Fruit fly (Drosophila melanogaster) whole organism, embryonic: ENCODE measurements around the gene Ns1.
A peak's percentile ranks its signal among the peaks of the same experiment; 100 is the strongest.

Source experiments
- ATbp ChIP-seq: fragments of 200-800 bp; sonication (Bioruptor generic); optimal IDR thresholded peaks from 2 replicates; lab custom pipeline; 2017; ENCODE audit warnings: missing biosample characterization, mild to moderate bottlenecking, missing genetic modification characterization, missing genetic modification reagents
- Atf3 ChIP-seq: fragments of 200-800 bp; sonication (Bioruptor generic); optimal IDR thresholded peaks from 3 replicates; lab custom pipeline; 2016; ENCODE audit warnings: missing biosample characterization, missing genetic modification characterization
- BEAF-32 ChIP-seq: fragments of 200-800 bp; sonication (Bioruptor generic); optimal IDR thresholded peaks from 3 replicates; lab custom pipeline; 2017; ENCODE audit warnings: missing biosample characterization, missing genetic modification characterization, mild to moderate bottlenecking, moderate library complexity, missing genetic modification reagents
- Bgb ChIP-seq: fragments of 200-800 bp; sonication (Bioruptor generic); IDR thresholded peaks from 2 replicates; pipeline ENCODE4 v1.3.6; 2022; ENCODE audit warnings: missing biosample characterization, missing genetic modification characterization; ENCODE audit not compliant: partially characterized antibody
- BtbVII ChIP-seq: fragments of 200-800 bp; sonication (Bioruptor generic); optimal IDR thresholded peaks from 3 replicates; lab custom pipeline; 2017; ENCODE audit warnings: missing biosample characterization, mild to moderate bottlenecking, missing genetic modification characterization
- CG10565 ChIP-seq: fragments of 200-800 bp; sonication (Bioruptor generic); optimal IDR thresholded peaks from 3 replicates; lab custom pipeline; 2016; ENCODE audit warnings: missing biosample characterization, mild to moderate bottlenecking, missing genetic modification characterization
- CG12299 ChIP-seq: fragments of 200-800 bp; sonication (Bioruptor generic); optimal IDR thresholded peaks from 2 replicates; lab custom pipeline; 2018; ENCODE audit warnings: missing biosample characterization, mild to moderate bottlenecking, missing genetic modification characterization
- CG14014 ChIP-seq: fragments of 200-800 bp; sonication (Bioruptor generic); IDR thresholded peaks from 2 replicates; pipeline ENCODE4 v1.3.6; 2022; ENCODE audit warnings: missing biosample characterization, missing genetic modification characterization
- CG1529 ChIP-seq: fragments of 200-800 bp; sonication (Bioruptor generic); optimal IDR thresholded peaks from 3 replicates; lab custom pipeline; 2018; ENCODE audit warnings: missing biosample characterization, missing genetic modification characterization
- CG1647 ChIP-seq: fragments of 200-800 bp; sonication (Bioruptor generic); optimal IDR thresholded peaks from 3 replicates; lab custom pipeline; 2016; ENCODE audit warnings: missing biosample characterization, missing genetic modification characterization
- CG17361 ChIP-seq: fragments of 200-800 bp; sonication (Bioruptor generic); IDR thresholded peaks from 3 replicates; pipeline ENCODE4 v1.3.6; 2022; ENCODE audit warnings: missing biosample characterization, missing genetic modification characterization
- CG2202 ChIP-seq: fragments of 200-800 bp; sonication (Bioruptor generic); optimal IDR thresholded peaks from 2 replicates; lab custom pipeline; 2018; ENCODE audit warnings: missing biosample characterization, mild to moderate bottlenecking, missing genetic modification characterization
- CG2889 ChIP-seq: fragments of 200-800 bp; sonication (Bioruptor generic); IDR thresholded peaks from 3 replicates; pipeline ENCODE4 v1.3.6; 2022; ENCODE audit warnings: missing biosample characterization, missing genetic modification characterization
- CG31365 ChIP-seq: fragments of 200-800 bp; sonication (Bioruptor generic); optimal IDR thresholded peaks from 2 replicates; lab custom pipeline; 2018; ENCODE audit warnings: missing biosample characterization, mild to moderate bottlenecking, missing genetic modification characterization
- CG32772 ChIP-seq: fragments of 200-800 bp; sonication (Bioruptor generic); IDR thresholded peaks from 2 replicates; pipeline ENCODE4 v1.3.6; 2022; ENCODE audit warnings: missing biosample characterization, missing genetic modification characterization
- CG4360 ChIP-seq: fragments of 200-800 bp; sonication (Bioruptor generic); IDR thresholded peaks from 2 replicates; pipeline ENCODE4 v1.3.6; 2022; ENCODE audit warnings: missing biosample characterization, missing genetic modification characterization
- CG4617 ChIP-seq: fragments of 200-800 bp; sonication (Bioruptor generic); optimal IDR thresholded peaks from 3 replicates; lab custom pipeline; 2016; ENCODE audit warnings: missing biosample characterization, missing genetic modification characterization, borderline replicate concordance
- CG5245 ChIP-seq: fragments of 200-800 bp; sonication (Bioruptor generic); optimal IDR thresholded peaks from 3 replicates; lab custom pipeline; 2016; ENCODE audit warnings: missing biosample characterization, missing genetic modification characterization
- CG7786 ChIP-seq: fragments of 200-800 bp; sonication (Bioruptor generic); optimal IDR thresholded peaks from 2 replicates; lab custom pipeline; 2016; ENCODE audit warnings: missing biosample characterization, missing genetic modification characterization
- CG7928 ChIP-seq: fragments of 200-800 bp; sonication (Bioruptor generic); optimal IDR thresholded peaks from 2 replicates; lab custom pipeline; 2017; ENCODE audit warnings: missing biosample characterization, mild to moderate bottlenecking, missing genetic modification characterization
- CG9932 ChIP-seq: fragments of 200-800 bp; sonication (Bioruptor generic); IDR thresholded peaks from 2 replicates; pipeline ENCODE4 v1.3.6; 2022; ENCODE audit warnings: missing biosample characterization, missing genetic modification characterization
- CrebB ChIP-seq: fragments of 200-800 bp; sonication (Bioruptor generic); optimal IDR thresholded peaks from 3 replicates; lab custom pipeline; 2018; ENCODE audit warnings: missing biosample characterization, mild to moderate bottlenecking, missing genetic modification characterization
- Dp ChIP-seq: fragments of 200-800 bp; sonication (Bioruptor generic); optimal IDR thresholded peaks from 2 replicates; lab custom pipeline; 2018; ENCODE audit warnings: missing biosample characterization, mild to moderate bottlenecking, missing genetic modification characterization, moderate library complexity
- Gug ChIP-seq: fragments of 200-800 bp; sonication (Bioruptor generic); IDR thresholded peaks from 4 replicates; pipeline ENCODE4 v1.3.6; 2022; ENCODE audit warnings: missing biosample characterization, missing genetic modification characterization
- HLH54F ChIP-seq: fragments of 200-800 bp; sonication (Bioruptor generic); optimal IDR thresholded peaks from 3 replicates; lab custom pipeline; 2016; ENCODE audit warnings: missing biosample characterization, missing genetic modification characterization
- Lhr ChIP-seq: fragments of 200-800 bp; sonication (Bioruptor generic); optimal IDR thresholded peaks from 3 replicates; lab custom pipeline; 2017; ENCODE audit warnings: mild to moderate bottlenecking, missing biosample characterization, missing genetic modification reagents, missing genetic modification characterization
- NFAT ChIP-seq: fragments of 200-800 bp; sonication (Bioruptor generic); IDR thresholded peaks from 2 replicates; pipeline ENCODE4 v1.3.6; 2022; ENCODE audit warnings: missing biosample characterization, missing genetic modification characterization
- NfI ChIP-seq: fragments of 200-800 bp; sonication (Bioruptor generic); optimal IDR thresholded peaks from 3 replicates; lab custom pipeline; 2018; ENCODE audit warnings: missing biosample characterization, mild to moderate bottlenecking, missing genetic modification characterization, moderate library complexity
- Poxn ChIP-seq: fragments of 200-800 bp; sonication (Bioruptor generic); IDR thresholded peaks from 2 replicates; pipeline ENCODE4 v1.3.6; 2022; ENCODE audit warnings: missing biosample characterization, missing genetic modification characterization
- Sox102F ChIP-seq: fragments of 200-800 bp; sonication (Bioruptor generic); optimal IDR thresholded peaks from 2 replicates; lab custom pipeline; 2018; ENCODE audit warnings: missing biosample characterization, mild to moderate bottlenecking, missing genetic modification characterization, moderate library complexity
- ara ChIP-seq: fragments of 200-800 bp; sonication (Bioruptor generic); IDR thresholded peaks from 2 replicates; pipeline ENCODE4 v1.3.6; 2022; ENCODE audit warnings: missing biosample characterization, missing genetic modification characterization
- caup ChIP-seq: fragments of 200-800 bp; sonication (Bioruptor generic); optimal IDR thresholded peaks from 3 replicates; lab custom pipeline; 2017; ENCODE audit warnings: missing biosample characterization, mild to moderate bottlenecking, missing genetic modification characterization, moderate library complexity; ENCODE audit not compliant: severe bottlenecking
- fd64A ChIP-seq: fragments of 200-800 bp; sonication (Bioruptor generic); optimal IDR thresholded peaks from 3 replicates; lab custom pipeline; 2018; ENCODE audit warnings: missing biosample characterization, mild to moderate bottlenecking, missing genetic modification characterization
- gce ChIP-seq: fragments of 200-800 bp; sonication (Bioruptor generic); IDR thresholded peaks from 3 replicates; pipeline ENCODE4 v1.3.6; 2022; ENCODE audit warnings: missing biosample characterization, missing genetic modification characterization
- gem ChIP-seq: fragments of 200-800 bp; sonication (Bioruptor generic); optimal IDR thresholded peaks from 2 replicates; lab custom pipeline; 2019; ENCODE audit warnings: missing biosample characterization, mild to moderate bottlenecking, missing genetic modification characterization, moderate library complexity
- gfzf ChIP-seq: fragments of 200-800 bp; sonication (Bioruptor generic); optimal IDR thresholded peaks from 2 replicates; lab custom pipeline; 2016; ENCODE audit warnings: missing biosample characterization, mild to moderate bottlenecking, missing genetic modification characterization, moderate library complexity
- ind ChIP-seq: fragments of 200-800 bp; sonication (Bioruptor generic); optimal IDR thresholded peaks from 3 replicates; lab custom pipeline; 2016; ENCODE audit warnings: missing biosample characterization, missing genetic modification characterization
- lbe ChIP-seq: fragments of 200-800 bp; sonication (Bioruptor generic); optimal IDR thresholded peaks from 2 replicates; lab custom pipeline; 2016; ENCODE audit warnings: missing biosample characterization, mild to moderate bottlenecking, missing genetic modification characterization
- lola ChIP-seq, 3 experiments: fragments of >200 bp in 2 of 3; fragments of 200-800 bp in 1 of 3; sonication (Bioruptor generic) in 1 of 3; optimal IDR thresholded peaks; 2 replicates each; lab custom pipeline; 2017 to 2019; ENCODE audit warnings: missing biosample characterization in 3 of 3, missing genetic modification characterization in 3 of 3, mild to moderate bottlenecking in 1 of 3, moderate library complexity in 1 of 3
- pfk ChIP-seq: fragments of 200-800 bp; sonication (Bioruptor generic); optimal IDR thresholded peaks from 2 replicates; lab custom pipeline; 2018; ENCODE audit warnings: missing biosample characterization, mild to moderate bottlenecking, missing genetic modification characterization, moderate library complexity
- pita ChIP-seq: fragments of 200-800 bp; sonication (Bioruptor generic); optimal IDR thresholded peaks from 2 replicates; lab custom pipeline; 2017; ENCODE audit warnings: missing biosample characterization, mild to moderate bottlenecking, missing genetic modification characterization
- prd ChIP-seq, 3 experiments: fragments of >200 bp in 2 of 3; fragments of 200-800 bp in 1 of 3; sonication (Bioruptor generic) in 1 of 3; optimal IDR thresholded peaks in 2 of 3; IDR thresholded peaks in 1 of 3; 2 replicates in 2 of 3; 3 replicates in 1 of 3; pipeline versions ENCODE4 v1.3.6 to Lab custom; 2017 to 2022; ENCODE audit warnings: missing biosample characterization in 1 of 3, missing genetic modification characterization in 1 of 3
- pros ChIP-seq: fragments of 200-800 bp; sonication (Bioruptor generic); optimal IDR thresholded peaks from 3 replicates; lab custom pipeline; 2019; ENCODE audit warnings: missing biosample characterization, mild to moderate bottlenecking, missing genetic modification characterization, moderate library complexity
- sens-2 ChIP-seq: fragments of 200-800 bp; sonication (Bioruptor generic); IDR thresholded peaks from 2 replicates; pipeline ENCODE4 v1.3.6; 2022; ENCODE audit warnings: missing biosample characterization, missing genetic modification characterization
- ssp ChIP-seq: fragments of 200-800 bp; sonication (Bioruptor generic); IDR thresholded peaks from 2 replicates; pipeline ENCODE4 v1.3.6; 2022; ENCODE audit warnings: missing biosample characterization, missing genetic modification characterization
- tio ChIP-seq: fragments of 200-800 bp; sonication (Bioruptor generic); optimal IDR thresholded peaks from 2 replicates; lab custom pipeline; 2017; ENCODE audit warnings: missing biosample characterization, missing genetic modification characterization, inconsistent platforms
- trem ChIP-seq: fragments of 200-800 bp; optimal IDR thresholded peaks from 3 replicates; lab custom pipeline; 2019; ENCODE audit warnings: missing biosample characterization, mild to moderate bottlenecking, missing genetic modification characterization, moderate library complexity
- unc-4 ChIP-seq: fragments of 200-800 bp; sonication (Bioruptor generic); IDR thresholded peaks from 2 replicates; pipeline ENCODE4 v1.3.6; 2022; ENCODE audit warnings: missing biosample characterization, missing genetic modification characterization; ENCODE audit not compliant: partially characterized antibody

The Ns1 gene

dm6 chr3R:17053415-17054177 lies 18.9 kb downstream of the Ns1 start, which contains the start of gene Dad (continued):
- TF ChIP-seq Gug (GFP tag; lab: Robert Waterston, UW) (no peak), gem (peak; percentile 1), tio (GFP tag; lab: Kevin White, UChicago) (no peak), pros (peak; percentile 58), Lhr (GFP tag; lab: Kevin White, UChicago) (no peak), CG14014 (GFP tag; lab: Robert Waterston, UW) (peak; percentile 14; the same call in 1 of the 2 replicates), BtbVII (peak; percentile 74), prd (optimal IDR thresholded peaks at IDR 0.05; lab: Kevin White, UChicago) (no peak), prd (GFP tag; IDR thresholded peaks at IDR 0.05; lab: Robert Waterston, UW) (no peak), pfk (GFP tag; lab: Kevin White, UChicago) (peak; percentile 43), CG5245 (GFP tag; lab: Kevin White, UChicago) (no peak), lola (GFP tag; optimal IDR thresholded peaks at IDR 0.05; lab: Kevin White, UChicago) (no peak), CG31365 (peak; percentile 36), ATbp (GFP tag; lab: Kevin White, UChicago) (no peak), CG7786 (GFP tag; lab: Kevin White, UChicago) (no peak), caup (GFP tag; lab: Kevin White, UChicago) (peak; percentile 36), CG4360 (GFP tag; lab: Robert Waterston, UW) (no peak; the same call in 1 of the 2 replicates), CG32772 (GFP tag; lab: Robert Waterston, UW) (no peak), CG1647 (GFP tag; lab: Kevin White, UChicago) (no peak), pita (GFP tag; lab: Kevin White, UChicago) (no peak), Poxn (GFP tag; lab: Robert Waterston, UW) (no peak), CG4617 (no peak), CG1529 (no peak), gfzf (GFP tag; lab: Kevin White, UChicago) (no peak), sens-2 (GFP tag; lab: Robert Waterston, UW) (no peak), BEAF-32 (GFP tag; lab: Kevin White, UChicago) (peak; percentile 1), lbe (GFP tag; lab: Kevin White, UChicago) (peak; percentile 42), ara (GFP tag; lab: Robert Waterston, UW) (0 out of 2 replicates have a peak, but pooled peaks have one; percentile 20), CG12299 (tag; lab: Kevin White, UChicago) (peak; percentile 19), Atf3 (GFP tag; lab: Kevin White, UChicago) (no peak), ind (GFP tag; lab: Kevin White, UChicago) (no peak), CG7928 (GFP tag; lab: Kevin White, UChicago) (no peak), HLH54F (no peak), unc-4 (GFP tag; lab: Robert Waterston, UW) (no peak; the same call in 1 of the 2 replicates), CrebB (tag; lab: Kevin White, UChicago) (no peak), trem (tag; lab: Kevin White, UChicago) (no peak), CG10565 (GFP tag; lab: Kevin White, UChicago) (no peak), gce (GFP tag; lab: Robert Waterston, UW) (0 out of 3 replicates have a peak, but pooled peaks have one; percentile 30), Sox102F (GFP tag; lab: Kevin White, UChicago) (no peak), CG9932 (GFP tag; lab: Robert Waterston, UW) (no peak), NfI (no peak), CG2202 (peak; percentile 10), Dp (peak; percentile 96), Bgb (peak; percentile 43), ssp (no peak), fd64A (GFP tag; lab: Kevin White, UChicago) (no peak), NFAT (GFP tag; lab: Robert Waterston, UW) (no peak; the same call in 1 of the 2 replicates), CG2889 (GFP tag; lab: Robert Waterston, UW) (no peak), CG17361 (GFP tag; lab: Robert Waterston, UW) (no peak)
